Worm (Caenorhabditis elegans) whole organism, early embryonic: ENCODE results near the gene ges-1.

Experiments used
- B0310.2 ChIP-seq: sonication (generic microtip); optimal IDR thresholded peaks from 2 replicates; lab custom pipeline; 2016; ENCODE audit warnings: mild to moderate bottlenecking, missing genetic modification characterization, missing compliant biosample characterization
- F13C5.2 ChIP-seq: sonication (generic microtip); optimal IDR thresholded peaks from 2 replicates; lab custom pipeline; 2017; ENCODE audit warnings: mild to moderate bottlenecking, missing genetic modification characterization, inconsistent platforms, missing compliant biosample characterization
- aly-1 ChIP-seq: sonication (generic microtip); optimal IDR thresholded peaks from 2 replicates; lab custom pipeline; 2016; ENCODE audit warnings: missing genetic modification characterization, missing compliant biosample characterization
- ama-1 ChIP-seq: fragments of 150-350 bp; optimal IDR thresholded peaks from 2 replicates; lab custom pipeline; 2014
- ceh-13 ChIP-seq: fragments of 200-800 bp; sonication (Bioruptor generic); optimal IDR thresholded peaks from 2 replicates; lab custom pipeline; 2018; ENCODE audit warnings: mild to moderate bottlenecking, missing genetic modification characterization, missing compliant biosample characterization
- ceh-36 ChIP-seq: sonication (generic microtip); optimal IDR thresholded peaks from 2 replicates; lab custom pipeline; 2016; ENCODE audit warnings: missing genetic modification characterization, inconsistent platforms, missing compliant biosample characterization
- ets-7 ChIP-seq: sonication (generic microtip); optimal IDR thresholded peaks from 2 replicates; lab custom pipeline; 2016; ENCODE audit warnings: missing genotype, missing genetic modification characterization, missing compliant biosample characterization
- flt-1 ChIP-seq: fragments of 200-800 bp; sonication (Bioruptor generic); IDR thresholded peaks from 2 replicates; pipeline ENCODE4 v1.3.6; 2022; ENCODE audit warnings: missing genetic modification characterization, missing compliant biosample characterization
- hmbx-1 ChIP-seq: sonication (generic microtip); optimal IDR thresholded peaks from 2 replicates; lab custom pipeline; 2016; ENCODE audit warnings: mild to moderate bottlenecking, missing genetic modification characterization, missing compliant biosample characterization
- hmg-4 ChIP-seq: fragments of 200-800 bp; sonication (Bioruptor generic); optimal IDR thresholded peaks from 2 replicates; lab custom pipeline; 2018; ENCODE audit warnings: mild to moderate bottlenecking, missing genetic modification characterization, missing compliant biosample characterization
- hnd-1 ChIP-seq: sonication (generic microtip); optimal IDR thresholded peaks from 2 replicates; lab custom pipeline; 2016; ENCODE audit warnings: missing genetic modification characterization, missing compliant biosample characterization
- pes-1 ChIP-seq: fragments of 200-800 bp; sonication (Bioruptor generic); IDR thresholded peaks from 2 replicates; pipeline ENCODE4 v1.3.6; 2022; ENCODE audit warnings: missing genetic modification reagents, missing genetic modification characterization, missing compliant biosample characterization
- scrt-1 ChIP-seq: fragments of 200-800 bp; sonication (Bioruptor generic); IDR thresholded peaks from 2 replicates; pipeline ENCODE4 v1.3.6; 2022; ENCODE audit warnings: missing genetic modification characterization, missing compliant biosample characterization
- sea-1 ChIP-seq: fragments of 200-800 bp; sonication (Bioruptor generic); conservative IDR thresholded peaks from 2 replicates; pipeline ENCODE4 v1.3.6; 2022; ENCODE audit warnings: missing genetic modification characterization, missing compliant biosample characterization
- tbx-11 ChIP-seq: fragments of 200-800 bp; sonication (Bioruptor generic); IDR thresholded peaks from 2 replicates; pipeline ENCODE4 v1.3.6; 2022; ENCODE audit warnings: missing genetic modification characterization, missing compliant biosample characterization
- tbx-37 ChIP-seq: fragments of 200-800 bp; sonication (Bioruptor generic); conservative IDR thresholded peaks from 2 replicates; pipeline ENCODE4 v1.3.6; 2022; ENCODE audit warnings: missing genetic modification reagents, missing genetic modification characterization, missing compliant biosample characterization
- tra-4 ChIP-seq: sonication (generic microtip); optimal IDR thresholded peaks from 2 replicates; lab custom pipeline; 2017; ENCODE audit warnings: missing genetic modification characterization, missing compliant biosample characterization

ges-1 gene

ce11 chrV:1431702-1432187, at the start of gene ges-1:
Gene ges-1 (minus strand): TSS chrV:1432137.
- TF ChIP-seq ceh-13, result no peak
- no peak for TF ChIP-seq tbx-37
- no peak for TF ChIP-seq scrt-1
- TF ChIP-seq sea-1, result no peak
- TF ChIP-seq ama-1, result no peak
- TF ChIP-seq tra-4 (tag; lab: Kevin White, UChicago), result no peak
- no peak for TF ChIP-seq pes-1
- no peak for TF ChIP-seq flt-1
- no peak for TF ChIP-seq B0310.2
- TF ChIP-seq aly-1, result no peak
- no peak for TF ChIP-seq F13C5.2 (tag; lab: Kevin White, UChicago)
- TF ChIP-seq hmbx-1 (tag; lab: Kevin White, UChicago), result no peak
- TF ChIP-seq ets-7, result no peak
- TF ChIP-seq hnd-1 (tag; lab: Kevin White, UChicago), result no peak
- TF ChIP-seq hmg-4 (GFP tag; lab: Kevin White, UChicago), result no peak
- no peak for TF ChIP-seq ceh-36
- no peak for TF ChIP-seq tbx-11 (GFP tag; lab: Robert Waterston, UW)

DNA sequence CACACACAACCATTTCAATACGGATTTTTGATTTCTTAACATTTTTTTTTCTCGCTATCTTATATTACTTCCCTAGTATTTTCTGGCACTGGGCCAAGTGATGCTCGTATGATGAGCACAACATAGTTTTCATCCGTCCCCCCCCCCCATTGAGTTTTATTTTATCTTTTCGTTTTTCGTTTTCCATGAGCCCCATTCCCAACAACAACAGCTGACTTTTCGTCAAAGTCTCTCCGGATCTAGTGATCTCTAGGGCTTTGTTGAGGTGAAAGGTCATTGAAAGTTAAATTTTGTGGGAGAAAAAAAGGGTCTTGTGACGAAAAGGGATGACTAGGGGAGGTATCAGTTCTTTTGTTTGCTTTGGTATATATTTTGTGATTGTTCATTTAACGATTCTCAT, 48.9 kb upstream of the ges-1 start:
- TF ChIP-seq pes-1 (no peak), hnd-1 (tag; lab: Kevin White, UChicago) (no peak), ama-1 (no peak), F13C5.2 (tag; lab: Kevin White, UChicago) (no peak), tra-4 (tag; lab: Kevin White, UChicago) (no peak), tbx-11 (GFP tag; lab: Robert Waterston, UW) (no peak), aly-1 (no peak), ceh-13 (no peak), ceh-36 (no peak), tbx-37 (no peak), flt-1 (no peak)

- TF ChIP-seq flt-1 (no peak), hmbx-1 (tag; lab: Kevin White, UChicago) (no peak), scrt-1 (no peak), B0310.2 (no peak), tbx-11 (GFP tag; lab: Robert Waterston, UW) (no peak), aly-1 (no peak), ceh-13 (no peak), hmg-4 (GFP tag; lab: Kevin White, UChicago) (no peak)
Observed at ce11 chrV:1476841-1477240, 44.9 kb upstream of the ges-1 start.

- TF ChIP-seq hmg-4 (GFP tag; lab: Kevin White, UChicago), result no peak
- no peak for TF ChIP-seq ama-1
- TF ChIP-seq tbx-11 (GFP tag; lab: Robert Waterston, UW), result no peak
- no peak for TF ChIP-seq hmbx-1 (tag; lab: Kevin White, UChicago)
- no peak for TF ChIP-seq aly-1
- TF ChIP-seq ceh-36, result no peak
- TF ChIP-seq B0310.2, result no peak
- TF ChIP-seq tra-4 (tag; lab: Kevin White, UChicago), result no peak
- no peak for TF ChIP-seq hnd-1 (tag; lab: Kevin White, UChicago)
- TF ChIP-seq sea-1, result no peak
- TF ChIP-seq scrt-1, result no peak
- TF ChIP-seq pes-1, result no peak
- no peak for TF ChIP-seq tbx-37
- no peak for TF ChIP-seq F13C5.2 (tag; lab: Kevin White, UChicago)
- TF ChIP-seq ets-7, result no peak
- TF ChIP-seq flt-1, result no peak
- no peak for TF ChIP-seq ceh-13
Observed at ce11 chrV:1476284-1476792, 44.4 kb upstream of the ges-1 start.

- TF ChIP-seq pes-1, result 0 out of 2 replicates have a peak, but pooled peaks have one; percentile 19
- TF ChIP-seq aly-1, result peak; percentile 66
- no peak for TF ChIP-seq tra-4 (tag; lab: Kevin White, UChicago)
- TF ChIP-seq F13C5.2 (tag; lab: Kevin White, UChicago), result peak; percentile 29
- TF ChIP-seq hmg-4 (GFP tag; lab: Kevin White, UChicago), result peak; percentile 85
- no peak for TF ChIP-seq ceh-13
- peak; percentile 12 for TF ChIP-seq ets-7
- TF ChIP-seq flt-1, result peak; percentile 46; the same call in 1 of the 2 replicates
Observed at ce11 chrV:1474486-1475125, 42.7 kb upstream of the ges-1 start, which contains the start of the genes F53E2.2 and unc-60. Gene F53E2.2 (plus strand): TSS chrV:1475086. Gene unc-60 (plus strand): TSS chrV:1475086.

DNA sequence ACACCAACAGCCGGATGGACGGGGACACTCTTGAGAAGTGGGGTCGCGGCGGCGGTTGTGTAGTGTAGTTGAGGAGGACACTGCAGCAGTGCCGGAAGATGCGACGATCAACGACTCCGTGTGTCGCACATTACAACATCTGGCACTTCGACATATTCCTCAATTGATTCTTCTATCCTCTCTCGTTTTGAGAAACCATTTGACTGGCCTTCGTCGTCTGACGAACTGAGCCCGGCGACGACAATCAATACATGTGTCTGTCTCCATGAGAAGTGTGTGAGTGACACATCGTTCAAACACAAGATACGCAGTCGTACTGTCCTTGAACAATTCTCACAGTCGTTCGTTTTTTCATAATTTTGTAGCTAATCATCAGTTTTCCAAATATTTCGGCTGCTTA, 40.6 kb upstream of the ges-1 start:
- TF ChIP-seq hmg-4 (GFP tag; lab: Kevin White, UChicago) (peak; percentile 24), ceh-13 (no peak)

DNA sequence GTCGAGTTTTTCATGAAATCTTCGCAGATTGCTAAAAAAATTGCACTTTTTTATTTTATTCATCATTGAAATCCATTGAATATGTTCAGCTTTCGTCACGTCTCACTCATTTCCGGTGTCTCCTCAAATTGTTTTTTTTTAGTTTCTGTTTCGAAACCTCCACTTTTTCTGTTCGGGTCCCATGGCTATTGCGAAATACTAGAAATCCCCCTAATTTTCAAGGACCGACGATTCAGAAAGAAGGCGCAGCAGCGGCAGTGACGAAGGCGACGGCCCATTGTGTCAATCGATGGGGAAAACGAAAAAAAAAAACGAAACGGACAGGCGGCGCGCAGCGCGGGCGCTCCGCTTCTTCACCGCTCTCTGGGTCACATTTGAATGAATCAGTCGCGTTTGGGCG, 40.0 kb upstream of the ges-1 start:
- TF ChIP-seq scrt-1 (no peak), ets-7 (no peak)

- TF ChIP-seq ceh-36 (peak; percentile 6), tra-4 (tag; lab: Kevin White, UChicago) (no peak), hmg-4 (GFP tag; lab: Kevin White, UChicago) (peak; percentile 46)
Observed at ce11 chrV:1471078-1471969, 39.4 kb upstream of the ges-1 start.
